Fruit fly (Drosophila melanogaster): ENCODE measurements around the gene Tpr2.

- TF ChIP-seq pan (optimal IDR thresholded peaks at IDR 0.05) (no peak), EcR (GFP tag; optimal IDR thresholded peaks at IDR 0.05) (no peak), usp (GFP tag; optimal IDR thresholded peaks at IDR 0.05) (no peak)
Observed at dm6 chr2L:16499559-16499958, 8.2 kb downstream of the Tpr2 start.
